Worm (Caenorhabditis elegans): Measurements from ENCODE around the gene tth-1.

DNA sequence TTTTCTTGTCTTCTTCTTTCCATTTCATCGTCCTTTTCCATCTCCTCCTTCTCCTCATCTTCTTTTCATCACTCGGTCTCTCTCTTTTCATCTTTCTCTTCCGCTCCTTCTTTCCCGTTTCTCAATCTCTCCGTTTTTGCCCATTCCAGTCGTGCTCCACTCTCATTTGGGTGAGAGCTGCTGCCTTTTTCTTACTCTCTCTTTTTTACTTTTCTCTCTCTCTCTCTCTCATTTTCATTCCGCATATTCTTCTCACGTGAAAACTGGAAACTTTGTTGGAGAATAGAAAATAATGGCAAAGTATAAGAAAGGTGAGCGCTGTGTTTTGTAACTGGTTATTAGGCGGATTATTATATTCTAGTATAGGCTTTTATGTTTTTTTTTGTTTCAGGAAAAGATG lies 45.2 kb downstream of the tth-1 start, which contains the start of gene tbc-18:
- TF ChIP-seq unc-55 (GFP tag; optimal IDR thresholded peaks at IDR 0.05) = peak; percentile 81
- TF ChIP-seq mbf-1 (tag; optimal IDR thresholded peaks at IDR 0.05) = no peak

All from whole organism, L2 larva.